Fruit fly (Drosophila melanogaster) whole organism, wandering third instar larva: Measurements from ENCODE around the gene r.

ENCODE experiments used
- Abd-B ChIP-seq: fragments of >200 bp; optimal IDR thresholded peaks from 2 replicates; lab custom pipeline; 2017; ENCODE audit warnings: missing biosample characterization, missing genetic modification characterization
- Myc ChIP-seq: fragments of >200 bp; optimal IDR thresholded peaks from 2 replicates; lab custom pipeline; 2017
- Rel ChIP-seq, 2 experiments: fragments of 200-800 bp; sonication (Bioruptor generic) in 1 of 2; optimal IDR thresholded peaks; 2 replicates in 1 of 2; 3 replicates in 1 of 2; lab custom pipeline; 2016 to 2019; ENCODE audit warnings: mild to moderate bottlenecking in 2 of 2, missing biosample characterization in 2 of 2, missing genetic modification characterization in 2 of 2, moderate library complexity in 1 of 2
- h ChIP-seq: fragments of 200-800 bp; sonication (Bioruptor generic); optimal IDR thresholded peaks from 3 replicates; lab custom pipeline; 2016; ENCODE audit warnings: missing biosample characterization, mild to moderate bottlenecking, missing genetic modification characterization
- jim ChIP-seq: fragments of 175-275, 200-325 bp; sonication (Bioruptor generic); optimal IDR thresholded peaks from 2 replicates; lab custom pipeline; 2016; ENCODE audit warnings: missing biosample characterization, mild to moderate bottlenecking, missing genetic modification characterization
- lola ChIP-seq: fragments of >200 bp; optimal IDR thresholded peaks from 2 replicates; lab custom pipeline; 2017; ENCODE audit warnings: missing biosample characterization, missing genetic modification characterization
- psq ChIP-seq: fragments of 200-800 bp; sonication (Bioruptor generic); optimal IDR thresholded peaks from 3 replicates; lab custom pipeline; 2017; ENCODE audit warnings: missing biosample characterization, mild to moderate bottlenecking, missing genetic modification characterization, moderate library complexity

DNA sequence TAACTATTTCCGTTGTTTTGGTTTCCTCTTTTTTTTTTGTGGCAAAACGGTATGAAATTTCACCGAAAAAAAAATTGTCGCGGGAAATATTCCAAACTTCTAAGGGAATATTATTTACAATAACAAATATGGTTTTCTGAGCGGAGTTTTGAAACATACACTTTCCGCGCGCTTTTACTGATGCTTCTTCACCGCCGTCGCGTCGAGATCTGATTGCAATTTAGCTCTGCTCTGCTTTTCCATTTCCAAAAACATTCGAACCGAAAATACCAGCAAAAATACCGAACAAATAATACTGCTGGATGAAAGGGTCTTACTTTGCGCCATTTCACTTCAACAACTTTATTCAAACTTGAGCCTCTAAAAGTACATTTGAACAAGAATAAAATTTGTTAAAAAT, 39.8 kb downstream of the r start, which contains the start of gene Septin4:
- TF ChIP-seq Abd-B (GFP tag; lab: Kevin White, UChicago) (no peak), jim (GFP tag; lab: Kevin White, UChicago) (no peak), Rel (GFP tag; optimal IDR thresholded peaks at IDR 0.05; lab: Kevin White, UChicago) (no peak), Rel (tag; optimal IDR thresholded peaks at IDR 0.05; lab: Kevin White, UChicago) (no peak), h (GFP tag; lab: Kevin White, UChicago) (no peak), psq (no peak), Myc (lab: Kevin White, UChicago) (no peak), lola (GFP tag; lab: Kevin White, UChicago) (no peak)
